Fruit fly (Drosophila melanogaster): ENCODE measurements around the gene Fer2LCH.

dm6 chr3R:30345466-30345865 lies 42.1 kb upstream of the Fer2LCH start:
- TF ChIP-seq CG9705 (GFP tag; optimal IDR thresholded peaks at IDR 0.05): no peak
- no peak for TF ChIP-seq fru (GFP tag; optimal IDR thresholded peaks at IDR 0.05)
- no peak for TF ChIP-seq OdsH (GFP tag; optimal IDR thresholded peaks at IDR 0.05)
- no peak for TF ChIP-seq pan (optimal IDR thresholded peaks at IDR 0.05)
- no peak for TF ChIP-seq Jra (GFP tag; optimal IDR thresholded peaks at IDR 0.05)
- TF ChIP-seq Mio (GFP tag; optimal IDR thresholded peaks at IDR 0.05): no peak
- TF ChIP-seq ey (GFP tag; optimal IDR thresholded peaks at IDR 0.05): no peak
- TF ChIP-seq sage (GFP tag; optimal IDR thresholded peaks at IDR 0.05): no peak
- TF ChIP-seq psq (GFP tag; optimal IDR thresholded peaks at IDR 0.05): no peak
- no peak for TF ChIP-seq foxo (GFP tag; optimal IDR thresholded peaks at IDR 0.05)
- TF ChIP-seq Hr78 (GFP tag; optimal IDR thresholded peaks at IDR 0.05): no peak
- TF ChIP-seq jim (GFP tag; optimal IDR thresholded peaks at IDR 0.05): no peak
- TF ChIP-seq lola (GFP tag; optimal IDR thresholded peaks at IDR 0.05): no peak

Data from whole organism, wandering third instar larva.